Worm (Caenorhabditis elegans): ENCODE data around the gene Y39H10B.3.

The Y39H10B.3 gene

DNA sequence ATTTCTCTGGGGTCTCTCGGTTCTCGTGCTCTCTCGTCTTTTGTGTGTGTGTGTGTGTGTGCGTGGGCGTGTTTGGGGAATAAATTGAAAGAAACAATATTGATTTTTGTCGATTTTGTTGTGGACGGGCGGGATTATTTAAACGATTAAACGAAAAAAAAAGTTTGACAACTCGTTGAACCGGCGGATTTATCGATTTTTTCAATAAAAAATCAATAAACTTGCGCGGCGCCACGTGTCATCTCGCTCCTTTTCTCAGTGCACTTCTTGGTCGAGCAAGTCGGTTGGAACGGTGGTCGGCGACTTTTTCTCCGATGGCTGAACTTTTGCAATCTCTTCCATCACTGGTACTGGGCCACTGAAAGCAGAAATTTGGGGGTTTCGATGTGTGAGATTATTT lies 42.4 kb downstream of the Y39H10B.3 start:
- no peak for TF ChIP-seq unc-62 (GFP tag; optimal IDR thresholded peaks at IDR 0.05)

ce11 chrV:3714750-3715149 lies 44.2 kb downstream of the Y39H10B.3 start:
- TF ChIP-seq unc-62 (GFP tag; optimal IDR thresholded peaks at IDR 0.05): no peak

DNA sequence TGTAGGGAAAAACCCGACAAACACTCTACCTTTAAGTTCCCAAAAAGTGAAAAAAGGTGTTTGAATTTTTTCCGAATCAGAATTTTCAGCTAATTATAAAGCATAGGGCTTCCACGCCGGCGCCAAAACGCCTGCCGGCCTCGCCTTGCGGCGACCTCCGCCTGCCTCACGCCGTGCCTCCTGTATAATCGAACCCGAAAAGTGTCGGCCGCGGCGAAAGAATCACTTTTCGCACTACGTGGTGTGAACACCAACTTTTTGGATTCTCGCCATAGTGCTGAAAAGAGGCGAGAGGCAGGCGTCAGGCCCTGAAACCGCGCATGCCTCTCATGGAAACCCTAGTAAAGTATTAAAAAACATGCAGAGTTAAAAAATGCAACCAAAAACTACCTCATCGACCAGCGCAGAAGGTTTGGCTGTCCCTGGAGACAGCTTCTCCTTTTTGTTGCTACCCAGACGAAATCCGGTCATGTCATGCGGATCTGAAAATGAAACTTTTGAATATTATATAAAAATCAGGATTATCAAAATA lies 45.0 kb downstream of the Y39H10B.3 start, which contains the start of gene nrsn-1:
nrsn-1 (minus strand) TSS at position 482 of the 532 bp plus-strand sequence.
- TF ChIP-seq unc-62 (GFP tag; optimal IDR thresholded peaks at IDR 0.05): no peak

- no peak for TF ChIP-seq unc-62 (GFP tag; optimal IDR thresholded peaks at IDR 0.05)
These were observed 45.8 kb downstream of the Y39H10B.3 start for ce11 chrV:3716279-3716887.

DNA sequence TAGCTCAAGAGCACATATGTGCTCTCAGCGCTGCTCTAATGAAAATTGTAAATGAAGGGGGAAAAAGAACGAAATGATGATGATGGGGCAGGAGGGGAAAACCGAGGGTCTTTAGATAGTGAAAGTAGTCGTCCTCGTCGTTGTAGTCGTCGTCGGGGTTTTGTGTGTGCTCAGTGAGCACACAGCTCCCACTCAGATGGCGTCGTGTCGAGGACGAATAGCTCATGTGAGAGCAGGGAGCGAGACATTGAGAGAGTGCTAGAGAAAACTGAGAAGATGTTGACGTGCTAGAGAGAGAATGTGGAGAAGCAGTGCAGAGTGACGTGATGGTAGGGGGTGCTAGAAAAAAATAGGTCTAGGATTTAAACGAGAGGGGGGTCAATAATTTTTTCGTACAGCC lies 47.2 kb downstream of the Y39H10B.3 start:
- no peak for TF ChIP-seq unc-62 (GFP tag; optimal IDR thresholded peaks at IDR 0.05)

DNA sequence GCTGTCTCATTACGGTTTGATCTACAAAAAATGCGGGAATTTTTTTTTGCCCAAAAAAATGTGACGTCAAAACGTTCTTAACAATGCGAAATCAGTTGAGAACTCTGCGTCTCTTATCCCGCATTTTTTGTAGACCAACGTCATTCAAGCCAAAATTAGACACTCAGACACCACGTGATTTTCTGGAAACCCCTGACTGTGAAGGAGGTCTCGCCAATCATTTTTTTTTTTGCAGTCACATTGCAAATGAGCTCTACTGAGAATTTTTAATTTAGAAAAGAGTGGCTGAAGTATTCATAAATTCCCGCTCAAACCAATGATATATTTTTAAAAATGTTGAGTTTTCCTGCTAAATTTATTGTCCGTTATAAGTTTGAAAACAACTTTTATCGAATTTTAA lies 47.9 kb downstream of the Y39H10B.3 start:
- TF ChIP-seq unc-62 (GFP tag; optimal IDR thresholded peaks at IDR 0.05): no peak

All from whole organism, dauer.